Fruit fly (Drosophila melanogaster): Measurements from ENCODE around the gene CG31975.
A peak's percentile ranks its signal among the peaks of the same experiment; 100 is the strongest.

Gene CG31975

DNA sequence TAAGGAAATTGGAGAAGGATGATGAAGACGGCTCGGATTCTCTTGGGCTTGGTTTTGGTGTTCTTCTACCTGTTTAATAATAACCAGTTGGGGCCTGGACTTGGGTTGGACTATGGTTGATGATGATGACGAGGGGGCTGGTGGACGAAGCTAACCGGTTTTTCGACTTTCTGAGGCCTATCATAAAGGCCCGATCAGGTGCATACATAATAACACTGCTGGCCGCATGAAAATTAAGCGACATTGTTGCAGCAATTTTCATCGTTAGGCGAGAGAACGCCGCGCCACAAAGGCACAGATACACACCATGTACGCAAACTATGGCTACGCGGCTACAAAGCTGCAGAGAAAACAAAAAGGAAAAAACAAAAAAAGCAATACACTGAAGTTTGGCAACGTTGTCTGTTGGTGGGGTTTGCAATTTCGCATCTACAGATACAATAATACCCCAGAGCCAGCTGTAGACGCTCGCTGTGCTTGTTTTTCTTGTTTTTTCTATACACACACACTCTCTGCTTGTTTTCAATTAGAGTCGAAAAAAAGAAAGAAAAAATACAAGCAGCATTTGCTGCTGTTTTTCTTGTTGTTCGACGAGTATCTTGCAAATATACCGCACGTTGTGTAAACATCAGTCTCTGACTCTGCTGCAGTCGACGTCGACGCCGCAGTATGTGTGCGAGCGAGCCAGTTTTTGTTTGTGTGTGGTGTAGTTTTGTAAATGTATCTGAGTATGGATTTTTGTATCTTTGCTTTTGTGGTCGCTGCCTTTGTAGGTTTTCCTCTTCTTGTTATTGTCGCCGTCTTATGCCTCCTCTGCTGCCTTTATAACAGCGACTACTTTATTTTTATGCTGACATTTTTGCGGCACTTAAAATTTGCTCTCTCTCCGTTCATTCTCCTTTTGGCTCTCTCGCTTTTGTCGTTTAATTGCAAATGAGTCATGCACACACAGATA lies 25.6 kb upstream of the CG31975 start (continued):
- no peak for TF ChIP-seq Gsc (GFP tag; IDR thresholded peaks at IDR 0.05)
- TF ChIP-seq CG12942 (GFP tag; optimal IDR thresholded peaks at IDR 0.05), result peak; percentile 37
- peak; percentile 97 for TF ChIP-seq CG34376 (GFP tag; optimal IDR thresholded peaks at IDR 0.05)
- TF ChIP-seq CG6254 (GFP tag; optimal IDR thresholded peaks at IDR 0.05), result peak; percentile 41
- TF ChIP-seq Lim3 (GFP tag; IDR thresholded peaks at IDR 0.05), result no peak
- no peak for TF ChIP-seq CG6175 (GFP tag; IDR thresholded peaks at IDR 0.05)
- TF ChIP-seq zen2 (GFP tag; IDR thresholded peaks at IDR 0.05; ENCODE audit: partially characterized antibody), result no peak
- peak; percentile 95 for TF ChIP-seq Med (GFP tag)
- TF ChIP-seq Lpt (GFP tag; optimal IDR thresholded peaks at IDR 0.05), result peak; percentile 27

DNA sequence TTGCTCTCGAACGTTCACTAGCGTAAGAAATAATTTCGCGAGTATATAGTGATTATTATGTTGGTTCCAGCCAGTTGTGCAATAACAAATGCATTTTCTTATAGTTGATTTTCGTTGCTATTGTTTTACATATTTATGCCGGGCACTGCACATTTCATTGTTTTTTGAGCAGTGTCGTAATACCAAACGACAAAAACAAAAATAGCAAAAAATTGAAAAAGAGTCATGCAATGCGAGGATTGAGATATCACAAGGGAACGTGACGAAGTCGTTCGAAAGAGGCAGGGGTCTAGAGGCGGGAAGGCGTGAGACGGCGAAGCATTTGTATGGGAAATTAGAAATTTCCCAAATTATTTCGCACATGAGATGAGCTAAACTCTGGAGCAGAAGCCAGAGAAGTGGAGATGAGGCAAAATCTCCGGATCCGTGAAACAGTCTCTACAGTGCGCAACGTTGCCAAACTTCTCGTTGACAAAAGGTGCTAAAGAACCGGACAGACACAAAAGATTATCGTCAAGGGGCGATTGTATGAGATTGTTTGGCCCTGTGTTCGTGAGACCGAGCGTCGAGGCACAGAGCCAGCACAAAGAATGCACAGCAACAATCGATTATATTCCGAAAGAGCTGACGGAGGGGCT lies 24.6 kb upstream of the CG31975 start:
- peak; percentile 6 for TF ChIP-seq CG12769 (tag; optimal IDR thresholded peaks at IDR 0.05)
- no peak for TF ChIP-seq CG8290 (GFP tag; optimal IDR thresholded peaks at IDR 0.05)
- TF ChIP-seq CG8290 (tag; optimal IDR thresholded peaks at IDR 0.05), result peak in 1 of 2 experiments; percentile 7
- TF ChIP-seq onecut (GFP tag; IDR thresholded peaks at IDR 0.05), result peak; percentile 87
- TF ChIP-seq CG8089 (GFP tag; optimal IDR thresholded peaks at IDR 0.05), result no peak
- TF ChIP-seq CG13624 (GFP tag; optimal IDR thresholded peaks at IDR 0.05), result no peak
- TF ChIP-seq prd (optimal IDR thresholded peaks at IDR 0.05), result no peak
- TF ChIP-seq prd (GFP tag; IDR thresholded peaks at IDR 0.05), result no peak
- peak; percentile 30 for TF ChIP-seq cad (GFP tag; optimal IDR thresholded peaks at IDR 0.05)
- TF ChIP-seq Med (GFP tag), result peak; percentile 63
- peak; percentile 31 for TF ChIP-seq ash1 (GFP tag; optimal IDR thresholded peaks at IDR 0.05)
- peak in 1 of 2 experiments; percentile 35 for TF ChIP-seq Pdp1 (GFP tag; optimal IDR thresholded peaks at IDR 0.05)
- TF ChIP-seq lab (GFP tag; optimal IDR thresholded peaks at IDR 0.05), result no peak
- peak; percentile 15 for TF ChIP-seq Meics (GFP tag; optimal IDR thresholded peaks at IDR 0.05)
- peak; percentile 99 for TF ChIP-seq CG3407 (GFP tag; optimal IDR thresholded peaks at IDR 0.05)
- TF ChIP-seq CG4424 (GFP tag; optimal IDR thresholded peaks at IDR 0.05), result no peak
- no peak for TF ChIP-seq dmrt11E (tag; optimal IDR thresholded peaks at IDR 0.05)
- TF ChIP-seq CG3281 (GFP tag; optimal IDR thresholded peaks at IDR 0.05), result no peak

DNA sequence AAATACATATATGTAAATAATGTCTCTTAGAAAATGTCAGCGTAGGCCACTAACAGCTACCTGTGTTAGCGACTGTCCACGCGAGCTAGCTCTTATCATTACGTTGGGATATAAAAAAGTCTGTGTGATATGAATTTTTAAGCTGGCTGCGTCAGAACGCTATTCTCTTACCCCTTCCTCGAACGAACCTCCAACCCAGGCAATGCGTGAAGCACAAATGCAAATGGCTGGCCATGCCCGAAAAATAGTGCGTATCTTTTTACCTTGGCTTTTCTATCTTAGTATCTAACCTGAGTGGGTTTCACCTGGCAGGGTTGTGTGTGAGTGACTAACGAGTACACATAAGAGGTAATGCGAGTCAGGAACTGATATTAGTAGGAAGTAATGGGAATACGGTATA lies 22.4 kb upstream of the CG31975 start:
- no peak for TF ChIP-seq Dfd (GFP tag; optimal IDR thresholded peaks at IDR 0.05)
- TF ChIP-seq CG4820 (GFP tag; optimal IDR thresholded peaks at IDR 0.05), result no peak
- peak; percentile 29 for TF ChIP-seq sug (tag; optimal IDR thresholded peaks at IDR 0.05)
- no peak for TF ChIP-seq sens (GFP tag)
- TF ChIP-seq usp (GFP tag; optimal IDR thresholded peaks at IDR 0.05), result no peak
- no peak for TF ChIP-seq Ssrp (tag; optimal IDR thresholded peaks at IDR 0.05)
- TF ChIP-seq exex (tag; optimal IDR thresholded peaks at IDR 0.05), result peak; percentile 16
- TF ChIP-seq CG9727 (GFP tag; optimal IDR thresholded peaks at IDR 0.05), result no peak
- TF ChIP-seq Atf-2 (GFP tag; optimal IDR thresholded peaks at IDR 0.05), result no peak
- no peak for TF ChIP-seq MBD-R2 (GFP tag; IDR thresholded peaks at IDR 0.05)
- no peak for TF ChIP-seq btn (GFP tag; optimal IDR thresholded peaks at IDR 0.05)
- TF ChIP-seq sim (GFP tag; IDR thresholded peaks at IDR 0.05), result no peak
- TF ChIP-seq shn (GFP tag; optimal IDR thresholded peaks at IDR 0.05), result no peak
- TF ChIP-seq CG11504 (tag; optimal IDR thresholded peaks at IDR 0.05), result no peak
- TF ChIP-seq eyg (GFP tag; optimal IDR thresholded peaks at IDR 0.05), result no peak
- TF ChIP-seq H2.0 (GFP tag; IDR thresholded peaks at IDR 0.05), result no peak
- peak; percentile 66 for TF ChIP-seq mirr (GFP tag; optimal IDR thresholded peaks at IDR 0.05)
- no peak for TF ChIP-seq CG4360 (GFP tag; IDR thresholded peaks at IDR 0.05)
- TF ChIP-seq her (GFP tag; optimal IDR thresholded peaks at IDR 0.05), result no peak
- no peak for TF ChIP-seq Mes4 (GFP tag; optimal IDR thresholded peaks at IDR 0.05)
- TF ChIP-seq kni (GFP tag; optimal IDR thresholded peaks at IDR 0.05), result peak; percentile 64
- no peak for TF ChIP-seq grau (tag; optimal IDR thresholded peaks at IDR 0.05)
- TF ChIP-seq Med (GFP tag), result peak; percentile 74
- TF ChIP-seq ash1 (GFP tag; optimal IDR thresholded peaks at IDR 0.05), result peak; percentile 63
